Fruit fly (Drosophila melanogaster) whole organism, adult: ENCODE measurements around the gene Ziz.

ENCODE experiments used
- CG11617 ChIP-seq: fragments of 200-800 bp; sonication (Bioruptor generic); optimal IDR thresholded peaks from 2 replicates; lab custom pipeline; 2017; ENCODE audit warnings: mild to moderate bottlenecking, missing biosample characterization, missing genetic modification reagents, missing genetic modification characterization
- CG12768 ChIP-seq: fragments of 200-800 bp; sonication (Bioruptor generic); optimal IDR thresholded peaks from 2 replicates; lab custom pipeline; 2017; ENCODE audit warnings: missing biosample characterization, missing genetic modification characterization, mild to moderate bottlenecking, moderate library complexity, missing genetic modification reagents
- CG14711 ChIP-seq: fragments of 200-800 bp; sonication (Bioruptor generic); optimal IDR thresholded peaks from 2 replicates; lab custom pipeline; 2018; ENCODE audit warnings: missing biosample characterization, mild to moderate bottlenecking, missing genetic modification characterization, moderate library complexity
- CG33017 ChIP-seq: fragments of 200-800 bp; sonication (Bioruptor generic); optimal IDR thresholded peaks from 2 replicates; lab custom pipeline; 2018; ENCODE audit warnings: missing biosample characterization, mild to moderate bottlenecking, missing genetic modification characterization, moderate library complexity
- CG7045 ChIP-seq: fragments of 200-800 bp; sonication (Bioruptor generic); optimal IDR thresholded peaks from 2 replicates; lab custom pipeline; 2017; ENCODE audit warnings: missing biosample characterization, mild to moderate bottlenecking, missing genetic modification characterization
- CG7101 ChIP-seq: fragments of 200-800 bp; sonication (Bioruptor generic); optimal IDR thresholded peaks from 2 replicates; lab custom pipeline; 2018; ENCODE audit warnings: missing biosample characterization, mild to moderate bottlenecking, missing genetic modification characterization, moderate library complexity
- Clk ChIP-seq: fragments of 200-800 bp; sonication (Bioruptor generic); optimal IDR thresholded peaks from 2 replicates; lab custom pipeline; 2017; ENCODE audit warnings: missing biosample characterization, missing genetic modification characterization
- Hr96 ChIP-seq: fragments of 200-800 bp; sonication (Bioruptor generic); optimal IDR thresholded peaks from 2 replicates; lab custom pipeline; 2016; ENCODE audit warnings: missing biosample characterization, missing genetic modification characterization
- Mnt ChIP-seq: fragments of 200-800 bp; sonication (Bioruptor generic); optimal IDR thresholded peaks from 2 replicates; lab custom pipeline; 2016; ENCODE audit warnings: missing biosample characterization, mild to moderate bottlenecking, missing genetic modification characterization
- cic ChIP-seq: fragments of 200-800 bp; sonication (Bioruptor generic); optimal IDR thresholded peaks from 2 replicates; lab custom pipeline; 2017; ENCODE audit warnings: missing biosample characterization, mild to moderate bottlenecking, missing genetic modification characterization, moderate library complexity
- cnc ChIP-seq, 2 experiments: fragments of >200 bp; optimal IDR thresholded peaks; 2 replicates each; lab custom pipeline; 2017
- kay ChIP-seq: fragments of 200-800 bp; sonication (Bioruptor generic); peaks from one replicate; lab custom pipeline; 2016; ENCODE audit warnings: missing biosample characterization, missing genetic modification characterization, borderline replicate concordance
- toe ChIP-seq: fragments of 200-800 bp; sonication (Bioruptor generic); optimal IDR thresholded peaks from 2 replicates; lab custom pipeline; 2016; ENCODE audit warnings: missing biosample characterization, missing genetic modification characterization

DNA sequence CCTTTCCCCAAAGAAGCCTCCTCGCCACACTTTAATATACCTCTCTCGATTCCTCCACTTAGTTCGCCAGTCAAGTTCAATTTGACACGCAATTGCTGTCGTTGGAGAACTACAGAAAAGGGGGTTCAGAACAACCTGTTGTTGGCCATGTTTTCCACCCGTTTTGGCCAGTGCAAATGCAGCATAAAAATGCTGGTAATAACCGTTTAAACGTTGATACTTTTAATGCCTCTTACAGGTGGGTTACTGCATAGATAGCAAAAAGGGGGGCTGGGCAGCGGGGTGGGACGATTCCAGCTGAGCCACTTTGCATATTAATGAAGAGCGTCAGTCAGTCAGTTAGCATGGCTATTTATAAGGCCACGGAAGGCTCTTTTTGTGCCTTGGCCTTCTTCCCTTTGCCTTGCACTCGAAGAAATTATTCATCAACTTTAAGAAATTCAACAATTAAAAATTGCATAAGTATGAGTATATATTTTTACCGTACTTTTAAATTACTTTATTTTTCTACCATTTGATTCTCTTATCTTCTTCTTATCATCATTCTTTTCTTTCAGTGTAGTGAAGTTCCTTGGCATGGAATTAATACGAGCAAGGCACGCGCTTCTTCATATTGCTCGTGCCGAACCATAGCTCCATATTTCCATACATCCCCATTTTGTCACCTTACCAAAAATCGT is 45.1 kb upstream of the Ziz start:
- no peak for TF ChIP-seq kay (GFP tag; lab: Kevin White, UChicago)
- no peak for TF ChIP-seq toe (GFP tag; lab: Kevin White, UChicago)
- no peak for TF ChIP-seq Mnt (GFP tag; lab: Kevin White, UChicago)
- TF ChIP-seq CG33017 = no peak
- TF ChIP-seq CG14711 = no peak
- no peak for TF ChIP-seq cnc (optimal IDR thresholded peaks at IDR 0.05; lab: Kevin White, UChicago)
- TF ChIP-seq Clk (GFP tag; lab: Kevin White, UChicago) = no peak
- TF ChIP-seq cic (GFP tag; lab: Kevin White, UChicago) = no peak
- TF ChIP-seq CG12768 (GFP tag; lab: Kevin White, UChicago) = no peak
- no peak for TF ChIP-seq CG7045 (GFP tag; lab: Kevin White, UChicago)
- no peak for TF ChIP-seq CG11617 (GFP tag; lab: Kevin White, UChicago)
- no peak for TF ChIP-seq Hr96
- no peak for TF ChIP-seq CG7101 (tag; lab: Kevin White, UChicago)
